Fruit fly (Drosophila melanogaster): ENCODE measurements around the gene CG42813.

CG42813 gene

DNA sequence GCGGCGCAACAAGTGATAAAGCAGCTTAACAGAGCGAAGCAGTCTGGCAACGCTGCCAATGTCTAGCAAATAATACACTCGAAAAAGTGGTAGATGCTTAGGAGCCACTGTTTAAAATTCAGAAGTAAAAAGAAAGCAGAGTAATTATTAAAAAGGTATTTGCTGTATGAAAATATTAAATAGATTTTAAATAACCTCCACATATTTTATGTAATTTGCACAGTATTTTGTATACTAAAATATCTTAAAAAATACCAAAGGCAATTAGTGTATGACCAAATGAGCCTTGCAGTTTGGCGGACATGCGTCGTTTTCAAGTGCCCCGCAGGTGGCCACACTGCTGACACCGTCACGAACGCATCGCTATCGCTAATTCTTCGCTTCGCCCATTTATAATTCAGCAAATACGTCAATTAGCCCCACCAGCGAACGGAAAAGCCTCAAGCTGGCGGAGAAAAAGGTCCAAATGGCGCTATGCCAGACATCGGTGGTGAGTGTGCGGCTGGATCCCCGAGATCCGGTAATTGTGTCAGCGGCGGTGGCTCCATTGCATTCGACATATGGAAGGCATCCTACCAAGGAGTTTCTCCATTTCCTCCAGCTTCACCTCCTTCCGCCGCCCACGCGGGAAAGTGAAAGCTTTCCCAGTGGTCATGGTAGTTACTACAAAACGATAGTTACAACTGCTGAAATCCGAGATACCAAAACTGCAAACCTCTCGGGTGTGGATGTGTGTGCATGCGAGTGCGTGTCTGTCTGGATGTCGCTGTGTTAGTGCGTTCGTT lies 25.0 kb upstream of the CG42813 start, which contains the start of gene pll (continued):
- TF ChIP-seq Usf (GFP tag; optimal IDR thresholded peaks at IDR 0.05) (no peak), CG5180 (GFP tag; optimal IDR thresholded peaks at IDR 0.05) (no peak), cato (GFP tag; optimal IDR thresholded peaks at IDR 0.05; ENCODE audit: borderline replicate concordance) (no peak), CG17829 (tag; optimal IDR thresholded peaks at IDR 0.05) (peak; percentile 91), CG8359 (GFP tag; optimal IDR thresholded peaks at IDR 0.05; ENCODE audit: borderline replicate concordance) (no peak), Lim3 (GFP tag; IDR thresholded peaks at IDR 0.05) (0 out of 2 replicates have a peak, but pooled peaks have one; percentile 7), CG3847 (GFP tag; IDR thresholded peaks at IDR 0.05) (peak; percentile 89), mld (GFP tag; IDR thresholded peaks at IDR 0.05; ENCODE audit: partially characterized antibody) (no peak), cad (GFP tag; optimal IDR thresholded peaks at IDR 0.05) (no peak), p53 (GFP tag; optimal IDR thresholded peaks at IDR 0.05) (peak; percentile 78), CG2678 (tag; optimal IDR thresholded peaks at IDR 0.05) (no peak), Xrp1 (GFP tag; IDR thresholded peaks at IDR 0.05) (peak; percentile 91), CG14860 (GFP tag; IDR thresholded peaks at IDR 0.05; ENCODE audit: partially characterized antibody) (no peak), br (optimal IDR thresholded peaks at IDR 0.05) (no peak), CG17361 (GFP tag; IDR thresholded peaks at IDR 0.05) (no peak; the same call in none of the 3 replicates), eyg (GFP tag; optimal IDR thresholded peaks at IDR 0.05) (peak; percentile 59), kni (GFP tag; optimal IDR thresholded peaks at IDR 0.05) (no peak), hkb (optimal IDR thresholded peaks at IDR 0.05) (peak; percentile 82), hkb (GFP tag; IDR thresholded peaks at IDR 0.05) (peak; percentile 89), caup (GFP tag; optimal IDR thresholded peaks at IDR 0.05; ENCODE audit: severe bottlenecking) (peak; percentile 58), vfl (GFP tag; optimal IDR thresholded peaks at IDR 0.05) (peak; percentile 67), CG33213 (GFP tag; optimal IDR thresholded peaks at IDR 0.05) (peak; percentile 71), eve (GFP tag; optimal IDR thresholded peaks at IDR 0.05) (no peak), Fer2 (tag; optimal IDR thresholded peaks at IDR 0.05) (peak; percentile 66), lmd (GFP tag; IDR thresholded peaks at IDR 0.05) (peak; percentile 85), CG18476 (GFP tag; optimal IDR thresholded peaks at IDR 0.05) (peak; percentile 70), CG8944 (GFP tag; optimal IDR thresholded peaks at IDR 0.05) (peak; percentile 64), CG17186 (GFP tag; optimal IDR thresholded peaks at IDR 0.05) (peak; percentile 45), Doc3 (GFP tag; IDR thresholded peaks at IDR 0.05; ENCODE audit: partially characterized antibody) (no peak), Neu2 (GFP tag; optimal IDR thresholded peaks at IDR 0.05; ENCODE audit: borderline replicate concordance) (no peak), HLH3B (GFP tag; IDR thresholded peaks at IDR 0.05) (peak; percentile 89), MESR4 (GFP tag; optimal IDR thresholded peaks at IDR 0.05) (peak; percentile 76), klu (GFP tag; IDR thresholded peaks at IDR 0.05) (peak; percentile 70), CG12942 (GFP tag; optimal IDR thresholded peaks at IDR 0.05) (peak; percentile 82), CG1233 (GFP tag; optimal IDR thresholded peaks at IDR 0.05) (peak; percentile 72), Lhr (GFP tag; optimal IDR thresholded peaks at IDR 0.05) (peak; percentile 88), zen2 (GFP tag; IDR thresholded peaks at IDR 0.05; ENCODE audit: partially characterized antibody) (no peak), Dfd (GFP tag; optimal IDR thresholded peaks at IDR 0.05) (no peak), CG9932 (GFP tag; IDR thresholded peaks at IDR 0.05) (peak; percentile 93), lola (GFP tag; optimal IDR thresholded peaks at IDR 0.05) (peak in 1 of 3 experiments; percentile 55), CG4424 (GFP tag; optimal IDR thresholded peaks at IDR 0.05) (peak; percentile 67), cg (GFP tag; optimal IDR thresholded peaks at IDR 0.05) (peak; percentile 75), dimm (GFP tag; IDR thresholded peaks at IDR 0.05) (peak; percentile 62; the same call in 1 of the 2 replicates), CG31224 (GFP tag; IDR thresholded peaks at IDR 0.05) (peak; percentile 84), CG15073 (GFP tag; optimal IDR thresholded peaks at IDR 0.05) (no peak), B-H1 (GFP tag; IDR thresholded peaks at IDR 0.05) (peak; percentile 90), pho (GFP tag; optimal IDR thresholded peaks at IDR 0.05) (peak; percentile 78), row (GFP tag; IDR thresholded peaks at IDR 0.05) (peak; percentile 89), fd102C (GFP tag; optimal IDR thresholded peaks at IDR 0.05) (no peak)
